Fruit fly (Drosophila melanogaster) whole organism, embryonic: Measurements from ENCODE around the gene Scgalpha.

ENCODE experiments used
- Atf6 ChIP-seq: fragments of 200-800 bp; sonication (Bioruptor generic); IDR thresholded peaks from 2 replicates; pipeline ENCODE4 v1.3.6; 2022; ENCODE audit warnings: missing biosample characterization, missing genetic modification characterization
- Awh ChIP-seq: fragments of 200-800 bp; sonication (Bioruptor generic); IDR thresholded peaks from 2 replicates; pipeline ENCODE4, ENCODE4 v1.3.6; 2022; ENCODE audit warnings: missing biosample characterization, missing genetic modification characterization
- Bteb2 ChIP-seq: fragments of 200-800 bp; sonication (Bioruptor generic); optimal IDR thresholded peaks from 2 replicates; lab custom pipeline; 2016; ENCODE audit warnings: missing biosample characterization, missing genetic modification characterization
- CG10431 ChIP-seq: fragments of 200-800 bp; sonication (Bioruptor generic); optimal IDR thresholded peaks from 3 replicates; lab custom pipeline; 2018; ENCODE audit warnings: missing biosample characterization, mild to moderate bottlenecking, missing genetic modification characterization
- CG11093 ChIP-seq: fragments of 200-800 bp; sonication (Bioruptor generic); IDR thresholded peaks from 3 replicates; pipeline ENCODE4 v1.3.6; 2022; ENCODE audit warnings: missing biosample characterization, missing genetic modification characterization
- CG11696 ChIP-seq: fragments of 200-800 bp; sonication (Bioruptor generic); IDR thresholded peaks from 2 replicates; pipeline ENCODE4 v1.3.6; 2022; ENCODE audit warnings: missing biosample characterization, missing genetic modification characterization
- CG11723 ChIP-seq: fragments of 200-800 bp; sonication (Bioruptor generic); optimal IDR thresholded peaks from 2 replicates; lab custom pipeline; 2017; ENCODE audit warnings: missing biosample characterization, mild to moderate bottlenecking, missing genetic modification characterization
- CG12071 ChIP-seq: fragments of 200-800 bp; sonication (Bioruptor generic); optimal IDR thresholded peaks from 3 replicates; lab custom pipeline; 2018; ENCODE audit warnings: missing biosample characterization, mild to moderate bottlenecking, missing genetic modification characterization
- CG12744 ChIP-seq: fragments of 200-800 bp; sonication (Bioruptor generic); optimal IDR thresholded peaks from 2 replicates; lab custom pipeline; 2016; ENCODE audit warnings: missing biosample characterization, missing genetic modification characterization
- CG15011 ChIP-seq: fragments of 200-800 bp; sonication (Bioruptor generic); optimal IDR thresholded peaks from 3 replicates; lab custom pipeline; 2018; ENCODE audit warnings: missing biosample characterization, mild to moderate bottlenecking, missing genetic modification characterization
- CG16863 ChIP-seq: fragments of 200-800 bp; sonication (Bioruptor generic); optimal IDR thresholded peaks from 3 replicates; lab custom pipeline; 2016; ENCODE audit warnings: missing biosample characterization, missing genetic modification characterization
- CG1792 ChIP-seq: fragments of 200-800 bp; sonication (Bioruptor generic); optimal IDR thresholded peaks from 2 replicates; lab custom pipeline; 2016; ENCODE audit warnings: missing biosample characterization, missing genetic modification characterization
- CG18011 ChIP-seq: fragments of 200-800 bp; sonication (Bioruptor generic); optimal IDR thresholded peaks from 2 replicates; lab custom pipeline; 2017; ENCODE audit warnings: missing biosample characterization, missing genetic modification characterization, mild to moderate bottlenecking, moderate library complexity, missing genotype
- CG18619 ChIP-seq: fragments of 200-800 bp; sonication (Bioruptor generic); optimal IDR thresholded peaks from 3 replicates; lab custom pipeline; 2017; ENCODE audit warnings: missing biosample characterization, mild to moderate bottlenecking, missing genetic modification characterization
- CG3281 ChIP-seq: fragments of 200-800 bp; sonication (Bioruptor generic); optimal IDR thresholded peaks from 3 replicates; lab custom pipeline; 2017; ENCODE audit warnings: missing biosample characterization, mild to moderate bottlenecking, missing genetic modification characterization
- CG4820 ChIP-seq: fragments of 200-800 bp; sonication (Bioruptor generic); optimal IDR thresholded peaks from 3 replicates; lab custom pipeline; 2016; ENCODE audit warnings: missing biosample characterization, missing genetic modification characterization
- CG5953 ChIP-seq: fragments of 200-800 bp; sonication (Bioruptor generic); IDR thresholded peaks from 2 replicates; pipeline ENCODE4 v1.3.6; 2022; ENCODE audit warnings: missing biosample characterization, missing genetic modification characterization
- CG7556 ChIP-seq: fragments of 200-800 bp; sonication (Bioruptor generic); optimal IDR thresholded peaks from 2 replicates; lab custom pipeline; 2017; ENCODE audit warnings: missing biosample characterization, mild to moderate bottlenecking, missing genetic modification characterization
- CG7839 ChIP-seq: fragments of 200-800 bp; sonication (Bioruptor generic); optimal IDR thresholded peaks from 3 replicates; lab custom pipeline; 2018; ENCODE audit warnings: missing biosample characterization, mild to moderate bottlenecking, missing genetic modification characterization, moderate library complexity
- CG8290 ChIP-seq, 3 experiments: fragments of 200-800 bp; sonication (Bioruptor generic); optimal IDR thresholded peaks; 2 replicates each; lab custom pipeline; 2016 to 2019; ENCODE audit warnings: missing biosample characterization in 3 of 3, missing genetic modification characterization in 3 of 3, mild to moderate bottlenecking in 2 of 3, moderate library complexity in 1 of 3
- CrebB ChIP-seq: fragments of 200-800 bp; sonication (Bioruptor generic); optimal IDR thresholded peaks from 3 replicates; lab custom pipeline; 2018; ENCODE audit warnings: missing biosample characterization, mild to moderate bottlenecking, missing genetic modification characterization
- Dref ChIP-seq: fragments of 200-800 bp; sonication (Bioruptor generic); IDR thresholded peaks from 2 replicates; pipeline ENCODE4 v1.3.6; 2022; ENCODE audit warnings: missing biosample characterization, missing genetic modification characterization
- HHEX ChIP-seq: fragments of 200-800 bp; sonication (Bioruptor generic); optimal IDR thresholded peaks from 3 replicates; lab custom pipeline; 2017; ENCODE audit warnings: missing biosample characterization, mild to moderate bottlenecking, missing genetic modification characterization, missing genetic modification reagents
- Hmr ChIP-seq: fragments of 200-800 bp; sonication (Bioruptor generic); optimal IDR thresholded peaks from 3 replicates; lab custom pipeline; 2017; ENCODE audit warnings: mild to moderate bottlenecking, missing biosample characterization, missing genetic modification reagents, missing genetic modification characterization
- Hr51 ChIP-seq, 2 experiments: fragments of 200-800 bp; sonication (Bioruptor generic); optimal IDR thresholded peaks; 2 replicates in 1 of 2; 3 replicates in 1 of 2; lab custom pipeline; 2016 to 2018; ENCODE audit warnings: missing biosample characterization in 2 of 2, missing genetic modification characterization in 2 of 2, mild to moderate bottlenecking in 1 of 2, moderate library complexity in 1 of 2
- MTF-1 ChIP-seq: fragments of 200-800 bp; sonication (Bioruptor generic); optimal IDR thresholded peaks from 2 replicates; lab custom pipeline; 2018; ENCODE audit warnings: missing biosample characterization, mild to moderate bottlenecking, missing genetic modification characterization, borderline replicate concordance
- Meics ChIP-seq: fragments of 200-800 bp; sonication (Bioruptor generic); optimal IDR thresholded peaks from 2 replicates; lab custom pipeline; 2017; ENCODE audit warnings: missing biosample characterization, mild to moderate bottlenecking, missing genetic modification characterization
- Myb ChIP-seq: fragments of 200-800 bp; sonication (Bioruptor generic); optimal IDR thresholded peaks from 2 replicates; lab custom pipeline; 2016; ENCODE audit warnings: missing biosample characterization, missing genetic modification characterization
- Optix ChIP-seq: fragments of 200-800 bp; sonication (Bioruptor generic); IDR thresholded peaks from 3 replicates; pipeline ENCODE4 v1.3.6; 2022; ENCODE audit warnings: missing biosample characterization, missing genetic modification characterization
- Ravus ChIP-seq: fragments of 200-800 bp; sonication (Bioruptor generic); IDR thresholded peaks from 2 replicates; pipeline ENCODE4 v1.3.6; 2022; ENCODE audit warnings: missing biosample characterization, missing genetic modification characterization
- Spps ChIP-seq: fragments of 200-800 bp; sonication (Bioruptor generic); optimal IDR thresholded peaks from 2 replicates; lab custom pipeline; 2018; ENCODE audit warnings: missing biosample characterization, mild to moderate bottlenecking, missing genetic modification characterization
- Sry-δ ChIP-seq: fragments of 200-800 bp; sonication (Bioruptor generic); optimal IDR thresholded peaks from 2 replicates; lab custom pipeline; 2016; ENCODE audit warnings: missing biosample characterization, missing genetic modification characterization
- ato ChIP-seq: fragments of 200-800 bp; sonication (Bioruptor generic); IDR thresholded peaks from 2 replicates; pipeline ENCODE4 v1.3.6; 2022; ENCODE audit warnings: missing biosample characterization, missing genetic modification characterization; ENCODE audit not compliant: partially characterized antibody
- btn ChIP-seq: fragments of 200-800 bp; sonication (Bioruptor generic); optimal IDR thresholded peaks from 2 replicates; lab custom pipeline; 2016; ENCODE audit warnings: missing biosample characterization, missing genetic modification characterization
- crol ChIP-seq: fragments of 200-800 bp; sonication (Bioruptor generic); IDR thresholded peaks from 2 replicates; pipeline ENCODE4 v1.3.6; 2022; ENCODE audit warnings: missing biosample characterization, missing genetic modification characterization
- cwo ChIP-seq: fragments of 200-800 bp; sonication (Bioruptor generic); optimal IDR thresholded peaks from 3 replicates; lab custom pipeline; 2017; ENCODE audit warnings: missing biosample characterization, missing genetic modification characterization, mild to moderate bottlenecking, moderate library complexity, missing genetic modification reagents
- dpn ChIP-seq, 2 experiments: fragments of 200-800 bp; sonication (Bioruptor generic); optimal IDR thresholded peaks; 3 replicates each; lab custom pipeline; 2016; ENCODE audit warnings: missing biosample characterization in 2 of 2, missing genetic modification characterization in 2 of 2
- en ChIP-seq: fragments of 200-800 bp; sonication (Bioruptor generic); optimal IDR thresholded peaks from 2 replicates; lab custom pipeline; 2016; ENCODE audit warnings: missing biosample characterization, missing genetic modification characterization
- exex ChIP-seq: fragments of 200-800 bp; sonication (Bioruptor generic); optimal IDR thresholded peaks from 4 replicates; lab custom pipeline; 2018; ENCODE audit warnings: missing biosample characterization, mild to moderate bottlenecking, missing genetic modification characterization, moderate library complexity
- fd96Cb ChIP-seq: fragments of 200-800 bp; sonication (Bioruptor generic); optimal IDR thresholded peaks from 2 replicates; lab custom pipeline; 2018; ENCODE audit warnings: missing biosample characterization, mild to moderate bottlenecking, missing genetic modification characterization, moderate library complexity
- fru ChIP-seq: fragments of >200 bp; optimal IDR thresholded peaks from 2 replicates; lab custom pipeline; 2017
- gsb-n ChIP-seq: fragments of 200-800 bp; sonication (Bioruptor generic); optimal IDR thresholded peaks from 3 replicates; lab custom pipeline; 2018; ENCODE audit warnings: missing biosample characterization, mild to moderate bottlenecking, missing genetic modification characterization
- jing ChIP-seq: fragments of 200-800 bp; sonication (Bioruptor generic); optimal IDR thresholded peaks from 2 replicates; lab custom pipeline; 2018; ENCODE audit warnings: missing biosample characterization, mild to moderate bottlenecking, missing genetic modification characterization
- kah ChIP-seq: fragments of 200-800 bp; sonication (Bioruptor generic); optimal IDR thresholded peaks from 2 replicates; lab custom pipeline; 2018; ENCODE audit warnings: missing biosample characterization, mild to moderate bottlenecking, missing genetic modification characterization
- lab ChIP-seq: fragments of 200-800 bp; sonication (Bioruptor generic); optimal IDR thresholded peaks from 3 replicates; lab custom pipeline; 2017; ENCODE audit warnings: missing biosample characterization, missing genetic modification characterization, mild to moderate bottlenecking, moderate library complexity, missing genetic modification reagents
- odd ChIP-seq: fragments of 200-800 bp; sonication (Bioruptor generic); optimal IDR thresholded peaks from 2 replicates; lab custom pipeline; 2017; ENCODE audit warnings: missing biosample characterization, mild to moderate bottlenecking, missing genetic modification characterization
- pros ChIP-seq: fragments of 200-800 bp; sonication (Bioruptor generic); optimal IDR thresholded peaks from 3 replicates; lab custom pipeline; 2019; ENCODE audit warnings: missing biosample characterization, mild to moderate bottlenecking, missing genetic modification characterization, moderate library complexity
- row ChIP-seq: fragments of 200-800 bp; sonication (Bioruptor generic); IDR thresholded peaks from 3 replicates; pipeline ENCODE4 v1.3.6; 2022; ENCODE audit warnings: missing biosample characterization, missing genetic modification characterization
- toy ChIP-seq: fragments of 200-800 bp; sonication (Bioruptor generic); IDR thresholded peaks from 2 replicates; pipeline ENCODE4 v1.3.6; 2022; ENCODE audit warnings: missing biosample characterization, missing genetic modification characterization
- unc-4 ChIP-seq: fragments of 200-800 bp; sonication (Bioruptor generic); IDR thresholded peaks from 2 replicates; pipeline ENCODE4 v1.3.6; 2022; ENCODE audit warnings: missing biosample characterization, missing genetic modification characterization; ENCODE audit not compliant: partially characterized antibody
- unpg ChIP-seq: fragments of 200-800 bp; sonication (Bioruptor generic); optimal IDR thresholded peaks from 3 replicates; lab custom pipeline; 2018; ENCODE audit warnings: missing biosample characterization, mild to moderate bottlenecking, missing genetic modification characterization, moderate library complexity

The Scgalpha gene

DNA sequence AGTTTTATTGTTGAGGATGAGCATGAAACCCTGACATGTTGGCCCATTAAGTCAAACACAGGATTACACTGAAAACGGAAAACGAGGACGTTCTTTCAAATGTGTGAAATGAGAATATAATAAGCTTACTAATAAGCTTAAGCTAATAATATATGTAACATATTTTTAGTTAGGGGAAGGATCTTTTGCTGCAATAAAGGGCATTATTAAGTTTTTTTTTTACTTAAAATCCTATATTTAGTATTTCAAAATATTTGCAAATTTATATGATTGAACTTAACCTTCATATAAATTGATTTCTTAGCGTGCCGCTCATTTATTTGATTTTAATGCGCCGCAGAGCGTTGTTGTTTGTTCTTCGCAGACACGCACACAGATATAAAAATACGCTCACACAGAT, 30.0 kb downstream of the Scgalpha start:
- TF ChIP-seq unpg (GFP tag; lab: Kevin White, UChicago) (no peak), CG8290 (GFP tag; optimal IDR thresholded peaks at IDR 0.05; lab: Kevin White, UChicago) (no peak), CG8290 (tag; optimal IDR thresholded peaks at IDR 0.05; lab: Kevin White, UChicago) (no peak), Atf6 (GFP tag; lab: Robert Waterston, UW) (peak; percentile 31; the same call in 1 of the 2 replicates), MTF-1 (GFP tag; lab: Kevin White, UChicago) (no peak), CG7839 (tag; lab: Kevin White, UChicago) (peak; percentile 32), ato (GFP tag; lab: Robert Waterston, UW) (no peak), pros (no peak), CG11093 (GFP tag; lab: Robert Waterston, UW) (no peak), fd96Cb (no peak), Optix (no peak), crol (GFP tag; lab: Robert Waterston, UW) (no peak), Meics (GFP tag; lab: Kevin White, UChicago) (peak; percentile 54), CG18011 (GFP tag; lab: Kevin White, UChicago) (no peak), Sry-δ (GFP tag; lab: Kevin White, UChicago) (no peak), CG1792 (GFP tag; lab: Kevin White, UChicago) (no peak), CG18619 (no peak), CG15011 (no peak), CG10431 (GFP tag; lab: Kevin White, UChicago) (no peak), Spps (tag; lab: Kevin White, UChicago) (no peak), toy (GFP tag; lab: Robert Waterston, UW) (no peak), kah (GFP tag; lab: Kevin White, UChicago) (no peak), CG4820 (no peak), exex (no peak), CG11723 (GFP tag; lab: Kevin White, UChicago) (no peak), Hr51 (GFP tag; optimal IDR thresholded peaks at IDR 0.05; lab: Kevin White, UChicago) (peak in 1 of 2 experiments; percentile 30), CG11696 (GFP tag; lab: Robert Waterston, UW) (no peak), fru (no peak), odd (GFP tag; lab: Kevin White, UChicago) (no peak), Awh (GFP tag; lab: Robert Waterston, UW) (no peak), CrebB (tag; lab: Kevin White, UChicago) (no peak), dpn (GFP tag; optimal IDR thresholded peaks at IDR 0.05; lab: Kevin White, UChicago) (no peak), CG12071 (GFP tag; lab: Kevin White, UChicago) (no peak), jing (GFP tag; lab: Kevin White, UChicago) (no peak), CG7556 (GFP tag; lab: Kevin White, UChicago) (peak; percentile 29), lab (GFP tag; lab: Kevin White, UChicago) (peak; percentile 26), HHEX (no peak), Myb (GFP tag; lab: Kevin White, UChicago) (no peak), Bteb2 (GFP tag; lab: Kevin White, UChicago) (no peak), btn (GFP tag; lab: Kevin White, UChicago) (no peak), unc-4 (GFP tag; lab: Robert Waterston, UW) (no peak), row (GFP tag; lab: Robert Waterston, UW) (0 out of 3 replicates have a peak, but pooled peaks have one; percentile 34), cwo (GFP tag; lab: Kevin White, UChicago) (peak; percentile 12), gsb-n (tag; lab: Kevin White, UChicago) (no peak), CG16863 (no peak), Hmr (GFP tag; lab: Kevin White, UChicago) (peak; percentile 44), CG5953 (GFP tag; lab: Robert Waterston, UW) (no peak), CG3281 (GFP tag; lab: Kevin White, UChicago) (peak; percentile 20), Dref (GFP tag; lab: Robert Waterston, UW) (no peak), en (GFP tag; lab: Kevin White, UChicago) (no peak), Ravus (GFP tag; lab: Robert Waterston, UW) (no peak), CG12744 (GFP tag; lab: Kevin White, UChicago) (no peak)
